Fruit fly (Drosophila melanogaster) Kc167 (cell line): ENCODE measurements around the gene Grip128.

Experiments used
- Sin3A ChIP-seq: fragments of >200 bp; optimal IDR thresholded peaks from 2 replicates; lab custom pipeline; 2018; ENCODE audit warnings: missing external identifiers
- h ChIP-seq: fragments of >200 bp; optimal IDR thresholded peaks from 3 replicates; lab custom pipeline; 2018; ENCODE audit warnings: missing external identifiers
- psq ChIP-seq: fragments of >200 bp; optimal IDR thresholded peaks from 2 replicates; lab custom pipeline; 2017; ENCODE audit warnings: missing external identifiers
- ttk ChIP-seq: sonication (Bioruptor generic); optimal IDR thresholded peaks from 2 replicates; lab custom pipeline; 2017; ENCODE audit warnings: missing external identifiers

DNA sequence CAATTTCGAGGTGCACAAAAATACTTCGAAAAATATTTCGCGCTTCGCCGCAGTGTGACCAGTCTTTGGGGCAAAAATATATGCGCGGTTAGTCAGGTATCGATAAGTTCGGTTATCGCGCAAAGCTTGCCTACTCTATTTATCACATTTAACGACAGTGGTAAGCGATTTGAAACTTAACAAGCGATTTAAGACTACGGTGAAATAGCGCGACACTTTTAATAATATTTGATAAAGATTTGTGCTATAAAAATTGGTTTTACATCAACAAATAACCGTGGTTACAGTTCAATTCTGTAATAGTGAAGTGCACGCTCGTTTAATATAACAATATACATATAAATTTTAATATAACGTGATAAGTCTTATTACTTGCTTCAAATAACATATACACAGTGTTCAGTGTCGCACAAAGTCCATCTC is 3.5 kb upstream of the Grip128 start, which contains the start of gene mh:
- TF ChIP-seq h (lab: Kevin White, UChicago), result no peak
- TF ChIP-seq ttk, result no peak
- TF ChIP-seq psq (lab: Kevin White, UChicago), result no peak
- no peak for TF ChIP-seq Sin3A (lab: Kevin White, UChicago)
